Fruit fly (Drosophila melanogaster): ENCODE results near the gene CG3408.

CG3408 gene

DNA sequence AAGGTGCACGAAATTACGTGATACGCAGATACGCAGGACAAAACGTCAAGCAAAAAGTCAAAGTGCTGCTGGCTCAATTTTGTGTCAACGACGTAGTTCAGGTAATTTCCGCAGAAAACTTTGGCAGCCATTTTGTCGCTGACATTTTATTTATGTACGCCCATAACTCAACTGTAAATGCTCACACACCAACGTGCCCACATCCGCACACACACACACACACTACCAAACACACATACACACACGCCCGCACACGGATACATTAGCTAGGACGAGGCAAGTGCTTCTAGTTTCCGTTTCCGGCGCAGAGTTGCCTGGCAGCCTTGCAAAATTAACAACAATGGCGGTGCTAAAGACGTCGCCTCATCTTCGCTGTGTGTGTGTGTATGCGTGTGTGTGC lies 16.1 kb upstream of the CG3408 start, which contains the start of gene CG33700:
TSS of gene CG33700 (minus strand) at position 101 of the 400 bp plus-strand sequence.
- TF ChIP-seq psq (optimal IDR thresholded peaks at IDR 0.05) (no peak), pan (optimal IDR thresholded peaks at IDR 0.05) (no peak), Dll (optimal IDR thresholded peaks at IDR 0.05) (no peak), EcR (GFP tag; optimal IDR thresholded peaks at IDR 0.05) (no peak), usp (GFP tag; optimal IDR thresholded peaks at IDR 0.05) (no peak), CG8478 (optimal IDR thresholded peaks at IDR 0.05) (no peak)

dm6 chr3L:9513309-9513708 lies 3.9 kb upstream of the CG3408 start, which contains the start of gene CG33702:
Gene CG33702 (minus strand): TSS chr3L:9513409.
- TF ChIP-seq CG8478 (optimal IDR thresholded peaks at IDR 0.05): no peak
- no peak for TF ChIP-seq EcR (GFP tag; optimal IDR thresholded peaks at IDR 0.05)
- TF ChIP-seq Dll (optimal IDR thresholded peaks at IDR 0.05): no peak
- no peak for TF ChIP-seq pan (optimal IDR thresholded peaks at IDR 0.05)
- TF ChIP-seq usp (GFP tag; optimal IDR thresholded peaks at IDR 0.05): no peak
- no peak for TF ChIP-seq psq (optimal IDR thresholded peaks at IDR 0.05)

- TF ChIP-seq Dll (optimal IDR thresholded peaks at IDR 0.05) (no peak), usp (GFP tag; optimal IDR thresholded peaks at IDR 0.05) (no peak)
Measured at dm6 chr3L:9512560-9512959, 3.2 kb upstream of the CG3408 start, which contains the start of gene CG33703. Gene CG33703 (minus strand): TSS chr3L:9512660.

DNA sequence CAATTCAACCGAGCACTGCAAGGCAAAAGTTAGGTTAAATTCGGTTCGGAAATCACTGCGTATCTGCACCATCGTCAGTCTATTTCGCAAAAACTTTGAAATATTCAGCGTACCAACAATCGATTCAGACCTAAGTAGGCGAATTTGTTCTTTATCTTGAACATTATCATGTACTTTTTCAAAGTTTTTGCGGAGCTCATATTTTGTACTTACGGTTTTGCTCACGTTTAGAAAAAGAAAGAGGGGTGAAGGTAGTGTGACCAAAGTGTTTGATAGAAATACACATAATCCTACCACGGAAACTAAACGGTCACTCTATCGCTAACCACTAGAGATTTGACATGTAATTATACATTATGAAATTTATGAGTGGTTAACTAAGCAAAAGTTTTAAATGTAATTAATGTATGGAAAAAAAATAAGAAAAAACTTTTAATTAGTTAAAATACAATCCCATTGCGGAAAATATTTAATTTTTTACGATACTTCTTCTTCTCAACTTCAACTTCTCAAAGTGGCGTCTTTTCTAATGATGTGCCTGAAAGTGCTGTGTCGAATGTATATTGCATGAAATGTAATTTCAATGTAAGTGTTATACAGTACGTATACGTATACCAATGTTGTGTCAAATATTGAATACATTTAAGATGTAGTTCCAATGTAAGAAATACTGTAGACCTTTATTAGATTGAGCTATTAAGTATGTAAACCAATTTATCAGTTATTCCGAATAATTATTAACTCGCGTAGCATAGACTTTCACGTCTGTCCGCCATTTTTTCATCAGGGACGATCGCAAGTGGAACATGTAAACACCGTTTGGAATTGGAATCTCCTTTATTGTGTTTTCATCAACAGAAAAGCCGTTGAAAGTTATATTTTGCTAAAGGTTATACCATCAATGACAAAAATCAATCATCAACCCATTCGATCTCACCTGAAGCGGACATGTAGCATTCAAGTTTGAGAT lies 2.2 kb upstream of the CG3408 start, which contains the start of gene RpS9:
TSS of gene RpS9 (minus strand) at position 245 of the 970 bp plus-strand sequence.
- TF ChIP-seq EcR (GFP tag; optimal IDR thresholded peaks at IDR 0.05) (no peak), psq (optimal IDR thresholded peaks at IDR 0.05) (no peak), CG8478 (optimal IDR thresholded peaks at IDR 0.05) (no peak)

DNA sequence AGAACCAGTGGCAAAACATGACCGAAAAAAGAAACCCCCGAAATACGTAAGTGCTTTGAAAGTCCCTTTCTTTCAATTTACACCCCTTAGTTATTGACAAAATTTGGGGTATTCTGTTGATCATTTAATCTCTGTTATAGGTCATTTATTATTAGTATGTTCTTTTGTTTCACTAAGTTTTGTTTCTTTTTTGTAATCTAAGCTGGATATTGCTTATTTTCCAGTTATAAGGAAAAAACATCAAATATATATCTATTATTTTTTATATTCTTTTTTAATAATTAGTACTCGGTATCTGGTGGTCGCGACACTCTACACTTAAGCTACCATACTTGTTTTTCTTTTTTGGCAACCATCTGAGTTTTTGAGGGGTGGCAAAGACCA lies 738 bp downstream of the CG3408 start:
- TF ChIP-seq Dll (optimal IDR thresholded peaks at IDR 0.05) (no peak), psq (optimal IDR thresholded peaks at IDR 0.05) (no peak), pan (optimal IDR thresholded peaks at IDR 0.05) (peak; percentile 75)

dm6 chr3L:9506421-9506820 lies 3.0 kb downstream of the CG3408 start:
- no peak for TF ChIP-seq CG8478 (optimal IDR thresholded peaks at IDR 0.05)
- TF ChIP-seq usp (GFP tag; optimal IDR thresholded peaks at IDR 0.05): no peak
- TF ChIP-seq Dll (optimal IDR thresholded peaks at IDR 0.05): no peak
- TF ChIP-seq psq (optimal IDR thresholded peaks at IDR 0.05): no peak
- no peak for TF ChIP-seq EcR (GFP tag; optimal IDR thresholded peaks at IDR 0.05)
- no peak for TF ChIP-seq pan (optimal IDR thresholded peaks at IDR 0.05)

DNA sequence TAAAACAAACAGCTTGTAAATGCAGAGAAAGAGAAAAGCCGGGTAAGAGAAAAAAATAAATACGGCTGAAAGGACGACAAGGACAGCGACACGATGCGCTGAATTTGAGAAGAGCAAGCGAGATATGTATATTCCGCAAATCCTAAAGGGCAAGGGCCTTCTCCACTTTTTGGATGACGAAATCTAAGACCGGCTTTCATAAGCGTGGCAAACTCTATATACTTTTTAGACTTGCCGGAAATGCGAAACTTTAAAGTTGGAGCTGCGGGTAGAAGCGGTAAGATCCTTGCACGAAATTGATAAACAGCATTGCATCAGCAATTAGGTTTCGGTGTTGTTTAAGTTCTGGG lies 3.7 kb downstream of the CG3408 start:
- no peak for TF ChIP-seq pan (optimal IDR thresholded peaks at IDR 0.05)
- TF ChIP-seq EcR (GFP tag; optimal IDR thresholded peaks at IDR 0.05): peak; percentile 49 to 61
- no peak for TF ChIP-seq psq (optimal IDR thresholded peaks at IDR 0.05)
- no peak for TF ChIP-seq CG8478 (optimal IDR thresholded peaks at IDR 0.05)

DNA sequence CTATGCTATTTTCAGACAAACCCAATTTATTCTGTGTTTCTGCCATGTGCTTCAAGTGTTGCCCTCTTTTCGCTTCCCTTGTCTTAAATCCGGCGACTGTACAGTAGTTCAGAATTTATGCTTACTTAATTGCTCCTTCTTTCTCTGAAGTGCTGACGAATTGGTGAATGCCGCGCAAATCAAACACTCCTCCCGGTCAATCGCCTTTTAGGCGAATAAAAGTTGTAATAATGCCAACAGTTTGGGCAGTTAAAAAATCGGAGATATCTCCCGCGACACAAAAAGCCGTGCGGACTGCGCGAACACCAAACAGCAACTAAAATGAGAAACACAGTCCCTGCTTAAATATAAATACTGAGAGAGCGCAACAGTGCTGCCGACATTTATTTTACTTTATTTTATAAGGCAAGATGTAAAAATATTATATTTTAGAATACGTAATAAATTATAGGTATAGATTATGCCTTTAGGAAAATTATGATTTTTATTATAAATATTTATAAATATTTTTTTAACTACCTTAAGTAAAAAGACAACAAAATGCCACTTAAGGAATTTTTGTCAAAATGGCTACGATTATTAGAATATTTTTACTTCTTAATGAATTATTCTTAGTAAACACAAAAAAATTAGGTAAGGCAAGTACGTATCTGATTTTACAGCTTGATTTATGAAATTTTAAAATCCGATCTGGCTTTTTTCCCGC lies 4.2 kb downstream of the CG3408 start, which contains the start of gene path:
TSS of gene path (minus strand) at position 322 of the 706 bp plus-strand sequence.
- TF ChIP-seq pan (optimal IDR thresholded peaks at IDR 0.05): no peak
- no peak for TF ChIP-seq CG8478 (optimal IDR thresholded peaks at IDR 0.05)
- no peak for TF ChIP-seq Dll (optimal IDR thresholded peaks at IDR 0.05)
- TF ChIP-seq EcR (GFP tag; optimal IDR thresholded peaks at IDR 0.05): no peak
- no peak for TF ChIP-seq psq (optimal IDR thresholded peaks at IDR 0.05)
- no peak for TF ChIP-seq usp (GFP tag; optimal IDR thresholded peaks at IDR 0.05)

- TF ChIP-seq EcR (GFP tag; optimal IDR thresholded peaks at IDR 0.05): no peak
- TF ChIP-seq usp (GFP tag; optimal IDR thresholded peaks at IDR 0.05): no peak
- no peak for TF ChIP-seq psq (optimal IDR thresholded peaks at IDR 0.05)
- no peak for TF ChIP-seq CG8478 (optimal IDR thresholded peaks at IDR 0.05)
- TF ChIP-seq Dll (optimal IDR thresholded peaks at IDR 0.05): no peak
- TF ChIP-seq pan (optimal IDR thresholded peaks at IDR 0.05): no peak
Measured at dm6 chr3L:9504530-9504929, 4.9 kb downstream of the CG3408 start.

DNA sequence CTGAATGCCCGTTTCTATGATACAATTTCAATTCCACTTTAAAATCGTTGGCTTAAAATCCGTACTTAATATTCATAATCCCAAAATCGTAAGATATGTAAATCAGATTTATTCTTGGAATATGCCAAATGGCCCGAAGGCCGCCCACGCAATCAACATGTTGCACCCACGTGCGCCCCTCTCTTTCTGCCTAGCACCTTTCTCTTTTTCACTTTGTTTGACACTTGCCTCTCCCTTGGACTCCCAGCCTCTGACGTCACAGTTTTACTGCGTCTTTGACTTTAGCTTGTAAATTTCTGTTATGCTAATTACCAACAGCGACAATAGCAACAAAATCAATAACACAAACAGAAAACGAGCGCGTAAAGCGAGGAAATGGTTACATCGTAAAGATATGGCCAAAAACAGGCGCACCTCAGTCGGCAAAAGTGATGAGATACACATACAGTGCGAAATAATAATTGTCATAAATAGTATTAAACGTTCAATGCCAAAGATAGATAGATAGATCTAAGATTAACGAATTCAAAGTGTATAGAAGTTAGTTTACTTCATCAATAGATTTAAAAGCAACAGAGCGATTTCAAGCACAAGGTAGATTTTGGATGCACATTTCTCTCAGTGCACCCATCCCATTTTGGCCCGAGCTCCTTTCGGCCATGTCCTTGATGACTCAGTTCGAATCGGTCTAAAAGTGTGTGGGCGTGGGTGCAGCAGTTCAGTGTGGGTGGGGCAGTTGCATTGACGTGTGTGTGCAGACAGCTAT lies 5.6 kb downstream of the CG3408 start:
- TF ChIP-seq CG8478 (optimal IDR thresholded peaks at IDR 0.05): no peak
- no peak for TF ChIP-seq EcR (GFP tag; optimal IDR thresholded peaks at IDR 0.05)
- no peak for TF ChIP-seq psq (optimal IDR thresholded peaks at IDR 0.05)
- TF ChIP-seq pan (optimal IDR thresholded peaks at IDR 0.05): no peak

DNA sequence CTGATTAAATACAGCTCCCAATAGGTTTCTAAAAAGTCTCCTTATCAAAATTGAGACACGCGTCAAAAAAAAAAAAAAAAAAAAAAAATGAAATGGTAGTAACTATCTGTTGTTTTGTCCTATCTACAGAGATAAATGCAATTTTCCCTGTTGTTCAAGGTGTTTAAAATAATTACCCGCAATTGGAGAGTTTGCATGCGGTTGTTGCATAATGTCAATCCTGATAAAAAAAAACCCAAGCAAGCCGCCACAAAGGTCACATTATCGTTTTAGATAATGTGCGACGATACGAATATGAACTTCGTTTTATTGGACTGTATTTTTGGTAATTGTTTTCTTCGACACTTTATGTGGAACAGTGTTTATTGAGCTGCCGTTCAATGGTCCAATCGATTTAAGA lies 6.5 kb downstream of the CG3408 start:
- TF ChIP-seq Dll (optimal IDR thresholded peaks at IDR 0.05) (no peak), CG8478 (optimal IDR thresholded peaks at IDR 0.05) (no peak), usp (GFP tag; optimal IDR thresholded peaks at IDR 0.05) (no peak), psq (optimal IDR thresholded peaks at IDR 0.05) (no peak), pan (optimal IDR thresholded peaks at IDR 0.05) (no peak), EcR (GFP tag; optimal IDR thresholded peaks at IDR 0.05) (no peak)

DNA sequence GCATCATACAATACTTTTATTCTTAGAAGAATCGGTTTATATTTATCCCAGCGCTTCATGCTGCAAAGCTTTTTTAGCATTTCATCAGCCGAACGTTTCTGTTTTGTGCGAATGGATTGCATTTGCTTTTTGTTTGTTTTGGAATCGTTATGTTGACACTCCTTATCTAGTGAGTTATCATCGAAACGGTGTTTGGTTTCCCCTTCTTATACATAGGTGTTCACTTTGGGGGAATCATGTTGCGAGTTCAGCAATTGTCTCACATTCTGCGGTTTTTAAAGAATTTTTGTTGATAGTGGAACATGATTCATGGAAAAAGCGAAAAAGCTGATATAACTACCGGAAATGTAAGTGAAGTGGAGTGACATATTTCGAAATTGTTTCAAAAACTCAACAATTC lies 7.1 kb downstream of the CG3408 start:
- no peak for TF ChIP-seq EcR (GFP tag; optimal IDR thresholded peaks at IDR 0.05)
- no peak for TF ChIP-seq pan (optimal IDR thresholded peaks at IDR 0.05)
- TF ChIP-seq psq (optimal IDR thresholded peaks at IDR 0.05): no peak

Data from whole organism.